Worm (Caenorhabditis elegans) whole organism, L2 larva: ENCODE data around the gene cic-1.

ENCODE experiments used
- R02D3.7 ChIP-seq: fragments of 150-350 bp; optimal IDR thresholded peaks from 2 replicates; lab custom pipeline; 2014; ENCODE audit warnings: missing biosample characterization, missing genetic modification characterization
- ZK546.5 ChIP-seq: sonication (generic microtip); optimal IDR thresholded peaks from 2 replicates; lab custom pipeline; 2017; ENCODE audit warnings: missing biosample characterization, missing genetic modification characterization
- blmp-1 ChIP-seq: sonication (generic microtip); optimal IDR thresholded peaks from 2 replicates; lab custom pipeline; 2017; ENCODE audit warnings: missing genetic modification characterization, mild to moderate bottlenecking, missing compliant biosample characterization, antibody characterized with exemption, moderate library complexity; ENCODE audit not compliant: insufficient read depth
- egl-27 ChIP-seq: sonication (generic microtip); optimal IDR thresholded peaks from 3 replicates; lab custom pipeline; 2017; ENCODE audit warnings: missing biosample characterization, missing genetic modification reagents, missing genetic modification characterization
- elt-3 ChIP-seq: sonication (generic microtip); optimal IDR thresholded peaks from 2 replicates; lab custom pipeline; 2017; ENCODE audit warnings: missing biosample characterization, missing genetic modification characterization
- fos-1 ChIP-seq: fragments of 150-350 bp; optimal IDR thresholded peaks from 2 replicates; lab custom pipeline; 2014; ENCODE audit warnings: missing biosample characterization, missing genetic modification characterization
- lin-39 ChIP-seq: fragments of 150-350 bp; optimal IDR thresholded peaks from 2 replicates; lab custom pipeline; 2014; ENCODE audit warnings: missing biosample characterization, missing genetic modification reagents, missing genetic modification characterization
- lsy-2 ChIP-seq, 2 experiments: fragments of 150-350 bp in 1 of 2; sonication (generic microtip) in 1 of 2; optimal IDR thresholded peaks; 2 replicates each; lab custom pipeline; 2014 to 2017; ENCODE audit warnings: missing biosample characterization in 2 of 2, missing genetic modification characterization in 2 of 2
- nhr-11 ChIP-seq: fragments of 150-350 bp; optimal IDR thresholded peaks from 2 replicates; lab custom pipeline; 2014; ENCODE audit warnings: missing biosample characterization, missing genetic modification characterization
- nhr-23 ChIP-seq: fragments of 150-350 bp; optimal IDR thresholded peaks from 2 replicates; lab custom pipeline; 2014; ENCODE audit warnings: missing biosample characterization, missing genetic modification reagents, missing genetic modification characterization
- nhr-25 ChIP-seq: fragments of 150-350 bp; sonication (generic microtip); optimal IDR thresholded peaks from 3 replicates; lab custom pipeline; 2014; ENCODE audit warnings: missing biosample characterization, missing genetic modification characterization
- unc-62 ChIP-seq: fragments of 150-350 bp; optimal IDR thresholded peaks from 2 replicates; lab custom pipeline; 2014; ENCODE audit warnings: missing biosample characterization, missing genetic modification reagents, missing genetic modification characterization
- ztf-4 ChIP-seq: fragments of 150-350 bp; optimal IDR thresholded peaks from 2 replicates; lab custom pipeline; 2014; ENCODE audit warnings: missing biosample characterization, missing genetic modification characterization

DNA sequence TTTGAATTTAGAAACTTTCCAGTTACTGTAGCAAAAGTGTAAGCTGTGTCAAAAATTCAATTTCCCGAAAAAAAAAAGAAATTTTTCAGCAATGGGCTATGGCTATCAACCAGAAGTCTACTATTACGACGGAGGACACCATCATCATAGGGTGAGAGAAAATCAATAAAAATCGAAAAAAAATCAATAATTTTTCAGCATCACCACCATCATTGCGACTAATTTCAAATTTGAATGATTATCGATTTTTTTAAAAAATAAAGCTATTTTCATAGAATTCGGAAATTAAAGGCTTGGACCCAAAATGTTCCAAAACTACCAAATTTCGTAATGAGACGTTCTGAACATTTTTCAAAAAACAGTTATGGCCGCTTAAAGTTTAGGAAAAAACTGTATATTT, 22.6 kb upstream of the cic-1 start:
- TF ChIP-seq elt-3 (tag; lab: Kevin White, UChicago) (no peak), nhr-11 (tag; lab: Kevin White, UChicago) (no peak), lsy-2 (tag; optimal IDR thresholded peaks at IDR 0.05; lab: Kevin White, UChicago) (no peak), lin-39 (tag; lab: Kevin White, UChicago) (no peak), fos-1 (tag; lab: Kevin White, UChicago) (no peak), nhr-25 (tag; lab: Kevin White, UChicago) (no peak), blmp-1 (tag; lab: Kevin White, UChicago) (no peak), ZK546.5 (tag; lab: Kevin White, UChicago) (no peak), R02D3.7 (tag; lab: Kevin White, UChicago) (no peak), egl-27 (tag; lab: Kevin White, UChicago) (no peak), ztf-4 (no peak), nhr-23 (tag; lab: Kevin White, UChicago) (no peak), unc-62 (GFP tag; lab: Kevin White, UChicago) (no peak)
